Fruit fly (Drosophila melanogaster) Kc167 (cell line): ENCODE results near the gene CG43248.

Source experiments
- Myc ChIP-seq: fragments of >200 bp; optimal IDR thresholded peaks from 2 replicates; lab custom pipeline; 2017; ENCODE audit warnings: missing external identifiers
- h ChIP-seq: fragments of >200 bp; optimal IDR thresholded peaks from 3 replicates; lab custom pipeline; 2018; ENCODE audit warnings: missing external identifiers
- ttk ChIP-seq: sonication (Bioruptor generic); optimal IDR thresholded peaks from 2 replicates; lab custom pipeline; 2017; ENCODE audit warnings: missing external identifiers

DNA sequence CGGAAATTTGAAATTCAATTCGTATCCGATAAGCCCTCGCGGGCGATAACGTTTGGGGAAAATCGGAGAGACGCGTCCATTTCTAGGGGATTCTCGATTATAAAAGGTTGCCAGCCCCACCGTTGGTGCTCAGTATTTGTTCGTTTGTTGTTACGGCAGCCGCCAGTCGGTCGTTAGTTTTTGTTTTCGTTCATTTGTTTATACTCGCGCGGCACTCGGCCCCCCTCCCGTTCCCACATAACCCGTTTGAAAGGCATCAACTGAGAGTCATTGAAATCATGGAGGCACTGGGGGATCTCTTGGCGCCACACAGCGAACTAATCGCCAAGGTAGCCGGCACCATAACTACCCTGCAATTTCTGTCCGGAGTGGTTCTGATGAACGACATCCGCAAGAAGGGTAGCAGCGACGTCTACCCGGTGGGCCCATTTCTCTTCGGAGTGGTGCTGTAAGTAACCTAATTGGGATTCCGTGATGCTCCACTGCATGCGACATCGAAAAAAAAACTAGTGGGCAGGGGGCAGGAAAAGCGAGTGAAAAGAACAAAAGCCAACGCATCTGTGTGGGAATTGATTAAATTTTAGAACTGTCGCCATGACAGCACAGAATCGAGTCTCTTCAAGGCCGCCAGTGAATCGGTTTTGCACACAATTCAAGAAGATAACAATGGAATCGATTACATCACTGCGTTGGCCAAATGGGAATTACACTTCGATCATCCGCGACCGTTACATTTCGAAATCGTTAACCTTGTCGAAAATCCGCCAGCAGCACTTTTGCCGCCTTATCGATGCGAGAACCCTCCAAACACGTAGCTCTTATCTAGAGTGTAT lies 30.2 kb downstream of the CG43248 start, which contains the start of gene CG7272:
- TF ChIP-seq Myc (lab: Kevin White, UChicago): no peak
- no peak for TF ChIP-seq ttk (lab: Kevin White, UChicago)
- no peak for TF ChIP-seq h (lab: Kevin White, UChicago)
